Fruit fly (Drosophila melanogaster) whole organism, adult: ENCODE results near the gene CG9981.
A peak's percentile ranks its signal among the peaks of the same experiment; 100 is the strongest.

Experiments used
- CG11617 ChIP-seq: fragments of 200-800 bp; sonication (Bioruptor generic); optimal IDR thresholded peaks from 2 replicates; lab custom pipeline; 2017; ENCODE audit warnings: mild to moderate bottlenecking, missing biosample characterization, missing genetic modification reagents, missing genetic modification characterization
- cnc ChIP-seq, 2 experiments: fragments of >200 bp; optimal IDR thresholded peaks; 2 replicates each; lab custom pipeline; 2017
- tj ChIP-seq: fragments of 200-800 bp; sonication (Bioruptor generic); optimal IDR thresholded peaks from 3 replicates; lab custom pipeline; 2017; ENCODE audit warnings: missing biosample characterization, mild to moderate bottlenecking, missing genetic modification characterization, moderate library complexity

DNA sequence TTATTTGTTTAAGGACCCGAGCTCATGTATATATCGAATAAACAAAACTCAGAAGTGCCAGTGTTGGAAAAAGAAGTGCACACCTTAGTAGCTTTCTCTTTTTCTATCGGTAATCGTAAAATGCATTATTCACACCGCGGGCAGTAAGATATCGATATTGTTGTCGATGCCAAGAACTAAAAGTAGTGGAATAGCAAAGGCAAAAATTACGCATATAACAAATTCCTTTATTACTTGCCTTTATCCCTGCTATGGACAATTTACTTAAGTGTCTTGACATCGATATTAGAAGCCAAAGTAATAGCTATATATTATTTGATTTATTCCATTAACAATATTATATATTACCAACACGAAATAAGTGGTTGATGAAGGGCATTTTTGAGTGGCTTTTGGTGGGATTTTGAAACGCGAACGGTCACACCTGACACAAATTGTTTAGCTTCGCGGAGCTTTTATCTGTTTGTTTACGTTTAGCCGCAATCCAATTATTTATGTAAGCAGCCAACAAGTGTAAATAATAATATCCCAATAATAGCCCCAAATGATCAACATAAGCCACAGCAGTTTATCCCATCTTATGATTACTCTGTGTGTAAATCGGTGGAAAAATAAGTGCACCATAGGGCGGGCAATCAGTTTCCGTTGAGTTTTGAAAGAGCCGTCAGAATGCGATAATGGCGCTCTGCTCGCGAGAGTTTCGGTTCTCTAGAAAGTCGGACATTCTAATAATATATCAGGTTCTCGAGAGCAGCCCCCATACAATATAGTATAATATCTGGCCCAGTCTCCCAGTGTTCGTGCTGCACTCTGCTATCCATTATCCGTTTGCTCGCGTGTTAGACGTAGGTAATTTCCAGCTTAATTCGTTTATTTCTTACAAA lies 19.8 kb downstream of the CG9981 start, which contains the start of the genes CG9992 and CG4239:
- TF ChIP-seq CG11617 = peak; percentile 53
- no peak for TF ChIP-seq cnc (optimal IDR thresholded peaks at IDR 0.05; lab: Kevin White, UChicago)
- peak; percentile 32 for TF ChIP-seq tj (GFP tag; lab: Kevin White, UChicago)
